Worm (Caenorhabditis elegans): ENCODE measurements around the gene clec-29.

DNA sequence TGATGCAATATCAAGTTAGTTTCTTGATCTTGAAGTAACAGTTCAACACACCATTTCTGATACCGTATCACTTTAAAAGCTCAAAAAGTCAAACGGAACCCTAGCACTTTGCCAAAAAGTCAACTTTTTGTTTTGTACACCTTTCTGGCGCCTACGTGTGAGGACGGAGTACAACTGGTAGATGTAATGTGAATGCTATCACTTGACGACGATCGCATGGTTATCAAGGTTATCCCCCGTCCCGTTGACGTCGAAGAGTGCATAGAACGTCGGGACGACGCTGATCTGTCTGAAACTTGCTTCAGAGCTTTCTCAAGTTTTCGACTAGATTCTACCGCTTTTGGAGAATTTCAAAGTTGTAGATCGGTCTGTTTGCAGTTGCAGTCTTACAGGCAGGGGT lies 41.0 kb upstream of the clec-29 start:
- TF ChIP-seq ref-1 (GFP tag; conservative IDR thresholded peaks at IDR 0.05) (no peak), flt-1 (GFP tag; IDR thresholded peaks at IDR 0.05) (no peak), tab-1 (GFP tag; IDR thresholded peaks at IDR 0.05) (no peak), ztf-29 (GFP tag; IDR thresholded peaks at IDR 0.05) (no peak), ztf-23 (GFP tag; IDR thresholded peaks at IDR 0.05) (no peak), cog-1 (tag; optimal IDR thresholded peaks at IDR 0.05) (no peak)
